Worm (Caenorhabditis elegans) whole organism, young adult: ENCODE data around the gene tbc-17.
"Not testable (repeated sequence)": the region's sequence is repeated elsewhere in the genome, so short reads cannot be mapped to it uniquely, and the experiment has no call there.

Experiments used
- ama-1 ChIP-seq, 3 experiments: fragments of 150-350 bp in 1 of 3; sonication (generic microtip) in 2 of 3; optimal IDR thresholded peaks; 2 replicates each; lab custom pipeline; 2014 to 2018; ENCODE audit warnings: missing biosample characterization in 2 of 3, missing genetic modification characterization in 2 of 3, missing genetic modification reagents in 2 of 3
- unc-62 ChIP-seq: fragments of 150-350 bp; optimal IDR thresholded peaks from 2 replicates; lab custom pipeline; 2014; ENCODE audit warnings: missing biosample characterization, missing genetic modification reagents, missing genetic modification characterization

DNA sequence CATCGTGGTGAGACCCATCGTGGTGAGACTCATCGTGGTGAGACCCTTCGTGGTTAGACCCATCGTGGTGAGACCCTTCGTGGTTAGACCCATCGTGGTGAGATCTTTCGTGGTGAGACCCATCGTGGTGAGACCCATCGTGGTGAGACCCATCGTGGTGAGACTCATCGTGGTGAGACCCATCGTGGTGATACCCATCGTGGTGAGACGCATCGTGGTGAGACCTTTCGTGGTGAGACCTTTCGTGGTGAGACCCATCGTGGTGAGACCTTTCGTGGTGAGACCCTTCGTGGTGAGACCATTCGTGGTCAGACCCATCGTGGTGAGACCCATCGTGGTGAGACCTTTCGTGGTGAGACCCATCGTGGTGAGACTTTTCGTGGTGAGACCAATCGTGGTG is 43.0 kb upstream of the tbc-17 start:
- TF ChIP-seq unc-62; ama-1 (optimal IDR thresholded peaks at IDR 0.05; lab: Kevin White, UChicago); ama-1 (GFP tag; optimal IDR thresholded peaks at IDR 0.05; lab: Kevin White, UChicago): not testable (repeated sequence)
